Worm (Caenorhabditis elegans) whole organism, young adult: Measurements from ENCODE around the gene K09D9.3.

Experiments
- C06A6.2 ChIP-seq: fragments of 200-800 bp; sonication (Bioruptor generic); conservative IDR thresholded peaks from 2 replicates; pipeline ENCODE4 v1.3.6; 2022; ENCODE audit warnings: missing genetic modification characterization, missing compliant biosample characterization
- F49E8.2 ChIP-seq: sonication (generic microtip); optimal IDR thresholded peaks from 3 replicates; lab custom pipeline; 2017; ENCODE audit warnings: missing genetic modification characterization, mild to moderate bottlenecking, missing compliant biosample characterization, antibody characterized with exemption, moderate library complexity; ENCODE audit not compliant: insufficient read depth
- ama-1 ChIP-seq, 3 experiments: fragments of 150-350 bp in 1 of 3; sonication (generic microtip) in 2 of 3; optimal IDR thresholded peaks; 2 replicates each; lab custom pipeline; 2014 to 2018; ENCODE audit warnings: missing biosample characterization in 2 of 3, missing genetic modification characterization in 2 of 3, missing genetic modification reagents in 2 of 3
- ccch-3 ChIP-seq: fragments of 200-800 bp; sonication (Bioruptor generic); optimal IDR thresholded peaks from 2 replicates; lab custom pipeline; 2018; ENCODE audit warnings: mild to moderate bottlenecking, missing genetic modification characterization, missing compliant biosample characterization
- dpl-1 ChIP-seq: fragments of 150-350 bp; optimal IDR thresholded peaks from 2 replicates; lab custom pipeline; 2014; ENCODE audit warnings: missing biosample characterization, missing genetic modification reagents, missing genetic modification characterization
- hlh-26 ChIP-seq: fragments of 200-800 bp; sonication (Bioruptor generic); conservative IDR thresholded peaks from 2 replicates; pipeline ENCODE4 v1.3.6; 2022; ENCODE audit warnings: missing genetic modification reagents, missing genetic modification characterization, missing compliant biosample characterization
- snpc-4 ChIP-seq, 5 experiments: fragments of 150-350 bp in 1 of 5; sonication (generic microtip) in 4 of 5; optimal IDR thresholded peaks; 2 replicates each; lab custom pipeline; 2014 to 2018; ENCODE audit warnings: missing genetic modification characterization in 5 of 5, missing biosample characterization in 3 of 5, antibody characterized with exemption in 2 of 5, mild to moderate bottlenecking in 2 of 5, missing compliant biosample characterization in 2 of 5, missing genotype in 2 of 5, moderate library complexity in 2 of 5, missing genetic modification reagents in 1 of 5
- tbx-9 ChIP-seq: sonication (generic microtip); optimal IDR thresholded peaks from 2 replicates; lab custom pipeline; 2016; ENCODE audit warnings: borderline replicate concordance, missing genetic modification characterization, inconsistent platforms, missing compliant biosample characterization
- unc-62 ChIP-seq: fragments of 150-350 bp; optimal IDR thresholded peaks from 2 replicates; lab custom pipeline; 2014; ENCODE audit warnings: missing biosample characterization, missing genetic modification reagents, missing genetic modification characterization
- ztf-3 ChIP-seq: fragments of 200-800 bp; sonication (Bioruptor generic); optimal IDR thresholded peaks from 2 replicates; lab custom pipeline; 2018; ENCODE audit warnings: mild to moderate bottlenecking, missing genetic modification characterization, missing compliant biosample characterization

DNA sequence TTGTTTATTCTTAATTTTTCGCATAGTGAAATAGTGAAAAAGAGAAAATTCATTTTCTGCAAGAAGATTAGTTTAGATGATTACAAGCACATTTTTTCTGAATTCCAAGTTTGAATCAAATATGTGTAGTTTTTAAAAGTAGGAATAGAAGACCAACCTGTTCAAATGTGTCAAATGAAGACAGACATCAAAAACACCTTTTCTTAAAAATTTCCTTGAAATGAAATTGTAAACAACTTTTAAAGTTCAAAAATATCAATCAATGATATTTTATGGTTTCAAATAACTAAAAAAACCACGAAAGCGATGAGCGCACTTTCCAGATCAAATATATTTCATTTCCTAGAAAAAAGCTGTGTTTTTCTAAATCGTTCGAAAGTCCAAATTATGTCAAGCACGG is 37.6 kb upstream of the K09D9.3 start, which contains the start of gene nlp-30:
- TF ChIP-seq unc-62 (GFP tag; lab: Kevin White, UChicago) (no peak), F49E8.2 (tag; lab: Kevin White, UChicago) (no peak), dpl-1 (GFP tag; lab: Kevin White, UChicago) (no peak), snpc-4 (GFP tag; optimal IDR thresholded peaks at IDR 0.05; lab: Kevin White, UChicago) (no peak), snpc-4 (tag; optimal IDR thresholded peaks at IDR 0.05; lab: Kevin White, UChicago) (no peak), C06A6.2 (GFP tag; lab: Robert Waterston, UW) (no peak), tbx-9 (tag; lab: Kevin White, UChicago) (no peak), ama-1 (optimal IDR thresholded peaks at IDR 0.05; lab: Kevin White, UChicago) (no peak), ama-1 (GFP tag; optimal IDR thresholded peaks at IDR 0.05; lab: Kevin White, UChicago) (no peak), ztf-3 (GFP tag; lab: Kevin White, UChicago) (no peak), hlh-26 (GFP tag; lab: Robert Waterston, UW) (no peak), ccch-3 (GFP tag; lab: Kevin White, UChicago) (no peak)
